Worm (Caenorhabditis elegans) whole organism, L4 larva: ENCODE results near the gene F21D5.6.
A peak's percentile ranks its signal among the peaks of the same experiment; 100 is the strongest.

ENCODE experiments used
- F37D6.2 ChIP-seq: sonication (generic microtip); optimal IDR thresholded peaks from 2 replicates; lab custom pipeline; 2016; ENCODE audit warnings: mild to moderate bottlenecking, missing genetic modification characterization, missing compliant biosample characterization
- F44E2.7 ChIP-seq: fragments of 200-800 bp; sonication (Bioruptor generic); IDR thresholded peaks from 2 replicates; pipeline ENCODE4 v2.1.2; 2022; ENCODE audit warnings: missing genetic modification characterization, missing compliant biosample characterization
- T20F7.1 ChIP-seq: fragments of 200-800 bp; sonication (Bioruptor generic); optimal IDR thresholded peaks from 2 replicates; lab custom pipeline; 2018; ENCODE audit warnings: mild to moderate bottlenecking, missing genetic modification characterization, missing compliant biosample characterization
- Y5F2A.4 ChIP-seq: fragments of 200-800 bp; sonication (Bioruptor generic); optimal IDR thresholded peaks from 2 replicates; lab custom pipeline; 2018; ENCODE audit warnings: mild to moderate bottlenecking, missing genetic modification characterization, missing compliant biosample characterization
- Y75B8A.6 ChIP-seq: fragments of 200-800 bp; sonication (Bioruptor generic); IDR thresholded peaks from 2 replicates; pipeline ENCODE4 v1.3.6; 2022; ENCODE audit warnings: missing genetic modification reagents, missing genetic modification characterization, missing compliant biosample characterization
- ZK546.5 ChIP-seq, 2 experiments: sonication (generic microtip); optimal IDR thresholded peaks; 2 replicates each; lab custom pipeline; 2017; ENCODE audit warnings: missing biosample characterization in 2 of 2, missing genetic modification characterization in 2 of 2
- ama-1 ChIP-seq: fragments of 150-350 bp; optimal IDR thresholded peaks from 2 replicates; lab custom pipeline; 2014; ENCODE audit warnings: inconsistent platforms, mixed read lengths
- ceh-32 ChIP-seq: sonication (generic microtip); optimal IDR thresholded peaks from 2 replicates; lab custom pipeline; 2016; ENCODE audit warnings: mild to moderate bottlenecking, missing genetic modification characterization, missing compliant biosample characterization; ENCODE audit not compliant: poor library complexity
- ceh-44 ChIP-seq: fragments of 200-800 bp; sonication (Bioruptor generic); IDR thresholded peaks from 2 replicates; pipeline ENCODE4 v1.3.6; 2022; ENCODE audit warnings: missing genetic modification reagents, missing genetic modification characterization, missing compliant biosample characterization
- ceh-62 ChIP-seq: sonication (generic microtip); optimal IDR thresholded peaks from 2 replicates; lab custom pipeline; 2017; ENCODE audit warnings: missing biosample characterization, missing genetic modification characterization
- ctbp-1 ChIP-seq: fragments of 200-800 bp; sonication (Bioruptor generic); IDR thresholded peaks from 2 replicates; pipeline ENCODE4 v1.3.6; 2022; ENCODE audit warnings: missing genetic modification reagents, missing genetic modification characterization, missing compliant biosample characterization
- daf-16 ChIP-seq, 3 experiments: sonication (generic microtip); optimal IDR thresholded peaks; 2 replicates each; lab custom pipeline; 2016 to 2017; ENCODE audit warnings: missing genetic modification characterization in 3 of 3, missing genetic modification reagents in 3 of 3, mild to moderate bottlenecking in 2 of 3, missing compliant biosample characterization in 2 of 3, missing biosample characterization in 1 of 3, moderate library complexity in 1 of 3
- daf-8 ChIP-seq: fragments of 200-800 bp; sonication (Bioruptor generic); IDR thresholded peaks from 2 replicates; pipeline ENCODE4 v1.3.6; 2022; ENCODE audit warnings: missing genetic modification characterization, missing compliant biosample characterization
- dmd-6 ChIP-seq: fragments of 200-800 bp; sonication (Bioruptor generic); IDR thresholded peaks from 2 replicates; pipeline ENCODE4 v1.3.6; 2022; ENCODE audit warnings: missing genetic modification reagents, missing genetic modification characterization, missing compliant biosample characterization
- dmd-8 ChIP-seq: fragments of 200-800 bp; sonication (Bioruptor generic); IDR thresholded peaks from 2 replicates; pipeline ENCODE4 v1.3.6; 2022; ENCODE audit warnings: missing genetic modification characterization, missing compliant biosample characterization
- dmd-9 ChIP-seq: fragments of 200-800 bp; sonication (Bioruptor generic); IDR thresholded peaks from 2 replicates; pipeline ENCODE4 v1.3.6; 2022; ENCODE audit warnings: missing genetic modification reagents, missing genetic modification characterization, missing compliant biosample characterization
- egl-27 ChIP-seq: sonication (generic microtip); optimal IDR thresholded peaks from 3 replicates; lab custom pipeline; 2017; ENCODE audit warnings: missing biosample characterization, missing genetic modification reagents, missing genetic modification characterization
- gei-8 ChIP-seq: fragments of 200-800 bp; sonication (Bioruptor generic); optimal IDR thresholded peaks from 2 replicates; lab custom pipeline; 2018; ENCODE audit warnings: mild to moderate bottlenecking, missing genetic modification characterization, missing compliant biosample characterization
- hlh-11 ChIP-seq: fragments of 200-800 bp; sonication (Bioruptor generic); optimal IDR thresholded peaks from 2 replicates; lab custom pipeline; 2018; ENCODE audit warnings: mild to moderate bottlenecking, missing genetic modification characterization, missing compliant biosample characterization
- hlh-30 ChIP-seq: sonication (generic microtip); optimal IDR thresholded peaks from 2 replicates; lab custom pipeline; 2017; ENCODE audit warnings: antibody characterized with exemption, mild to moderate bottlenecking, missing genetic modification characterization, missing compliant biosample characterization; ENCODE audit not compliant: insufficient read depth
- jun-1 ChIP-seq: fragments of 150-350 bp; optimal IDR thresholded peaks from 2 replicates; lab custom pipeline; 2014; ENCODE audit warnings: missing biosample characterization, missing genetic modification reagents, missing genetic modification characterization
- lin-1 ChIP-seq: fragments of 200-800 bp; sonication (Bioruptor generic); IDR thresholded peaks from 2 replicates; pipeline ENCODE4 v1.3.6; 2022; ENCODE audit warnings: missing genetic modification reagents, missing genetic modification characterization, missing compliant biosample characterization
- lin-13 ChIP-seq: fragments of 150-350 bp; optimal IDR thresholded peaks from 2 replicates; lab custom pipeline; 2014; ENCODE audit warnings: missing biosample characterization, missing genetic modification reagents, missing genetic modification characterization
- lin-15B ChIP-seq: fragments of 150-350 bp; sonication (generic microtip); optimal IDR thresholded peaks from 3 replicates; lab custom pipeline; 2014; ENCODE audit warnings: missing biosample characterization, missing genetic modification characterization
- lin-29 ChIP-seq: fragments of 200-800 bp; sonication (Bioruptor generic); IDR thresholded peaks from 2 replicates; pipeline ENCODE4 v1.3.6; 2022; ENCODE audit warnings: missing genetic modification reagents, missing genetic modification characterization, missing compliant biosample characterization
- lin-39 ChIP-seq: fragments of 150-350 bp; optimal IDR thresholded peaks from 2 replicates; lab custom pipeline; 2014; ENCODE audit warnings: missing biosample characterization, missing genetic modification reagents, missing genetic modification characterization
- mdl-1 ChIP-seq, 2 experiments: fragments of 150-350 bp in 1 of 2; sonication (generic microtip) in 1 of 2; optimal IDR thresholded peaks; 2 replicates each; lab custom pipeline; 2014 to 2017; ENCODE audit warnings: missing biosample characterization in 2 of 2, missing genetic modification characterization in 2 of 2
- mdt-29 ChIP-seq: fragments of 200-800 bp; sonication (Bioruptor generic); IDR thresholded peaks from 2 replicates; pipeline ENCODE4 v1.3.6; 2022; ENCODE audit warnings: missing genetic modification reagents, missing genetic modification characterization, missing compliant biosample characterization
- mep-1 ChIP-seq: fragments of 150-350 bp; sonication (generic microtip); optimal IDR thresholded peaks from 3 replicates; lab custom pipeline; 2014; ENCODE audit warnings: missing biosample characterization, missing genetic modification characterization
- mes-2 ChIP-seq: sonication (generic microtip); optimal IDR thresholded peaks from 2 replicates; lab custom pipeline; 2016; ENCODE audit warnings: missing genotype, mild to moderate bottlenecking, missing genetic modification characterization, missing compliant biosample characterization; ENCODE audit not compliant: poor library complexity, severe bottlenecking
- mxl-2 ChIP-seq: fragments of 200-800 bp; sonication (Bioruptor generic); conservative IDR thresholded peaks from 2 replicates; pipeline ENCODE4 v1.3.6; 2022; ENCODE audit warnings: missing genetic modification reagents, missing genetic modification characterization, missing compliant biosample characterization
- nhr-11 ChIP-seq: fragments of 150-350 bp; optimal IDR thresholded peaks from 2 replicates; lab custom pipeline; 2014; ENCODE audit warnings: missing biosample characterization, missing genetic modification characterization
- nhr-237 ChIP-seq: sonication (generic microtip); optimal IDR thresholded peaks from 2 replicates; lab custom pipeline; 2017; ENCODE audit warnings: missing biosample characterization, missing genetic modification characterization
- nhr-25 ChIP-seq: sonication (generic microtip); optimal IDR thresholded peaks from 2 replicates; lab custom pipeline; 2017; ENCODE audit warnings: missing genetic modification characterization, mild to moderate bottlenecking, missing compliant biosample characterization, antibody characterized with exemption, moderate library complexity, borderline replicate concordance; ENCODE audit not compliant: insufficient read depth
- nhr-28 ChIP-seq: fragments of 150-350 bp; optimal IDR thresholded peaks from 2 replicates; lab custom pipeline; 2014; ENCODE audit warnings: missing biosample characterization, missing genetic modification characterization
- nhr-48 ChIP-seq: sonication (generic microtip); optimal IDR thresholded peaks from 2 replicates; lab custom pipeline; 2016; ENCODE audit warnings: mild to moderate bottlenecking, missing genetic modification characterization, missing compliant biosample characterization
- sdz-12 ChIP-seq: fragments of 200-800 bp; sonication (Bioruptor generic); optimal IDR thresholded peaks from 2 replicates; lab custom pipeline; 2018; ENCODE audit warnings: mild to moderate bottlenecking, missing genetic modification characterization, missing compliant biosample characterization
- set-16 ChIP-seq: fragments of 200-800 bp; sonication (Bioruptor generic); IDR thresholded peaks from 2 replicates; pipeline ENCODE4 v1.3.6; 2022; ENCODE audit warnings: missing genetic modification reagents, missing genetic modification characterization, missing compliant biosample characterization
- spr-3 ChIP-seq: fragments of 200-800 bp; sonication (Bioruptor generic); optimal IDR thresholded peaks from 2 replicates; lab custom pipeline; 2018; ENCODE audit warnings: mild to moderate bottlenecking, missing genetic modification characterization, missing compliant biosample characterization
- tag-97 ChIP-seq: fragments of 200-800 bp; sonication (Bioruptor generic); IDR thresholded peaks from 2 replicates; pipeline ENCODE4 v1.3.6; 2022; ENCODE audit warnings: missing genetic modification characterization, missing compliant biosample characterization
- vab-7 ChIP-seq: fragments of 200-800 bp; sonication (Bioruptor generic); IDR thresholded peaks from 2 replicates; pipeline ENCODE4 v1.3.6; 2022; ENCODE audit warnings: missing genetic modification reagents, missing genetic modification characterization, missing compliant biosample characterization
- zag-1 ChIP-seq: fragments of 150-350 bp; optimal IDR thresholded peaks from 2 replicates; lab custom pipeline; 2014; ENCODE audit warnings: missing biosample characterization, missing genetic modification characterization
- zfp-2 ChIP-seq: sonication (generic microtip); optimal IDR thresholded peaks from 2 replicates; lab custom pipeline; 2016; ENCODE audit warnings: mild to moderate bottlenecking, missing genetic modification characterization, missing compliant biosample characterization
- ztf-11 ChIP-seq: fragments of 150-350 bp; optimal IDR thresholded peaks from 2 replicates; lab custom pipeline; 2014; ENCODE audit warnings: missing biosample characterization, missing genetic modification characterization

The F21D5.6 gene

DNA sequence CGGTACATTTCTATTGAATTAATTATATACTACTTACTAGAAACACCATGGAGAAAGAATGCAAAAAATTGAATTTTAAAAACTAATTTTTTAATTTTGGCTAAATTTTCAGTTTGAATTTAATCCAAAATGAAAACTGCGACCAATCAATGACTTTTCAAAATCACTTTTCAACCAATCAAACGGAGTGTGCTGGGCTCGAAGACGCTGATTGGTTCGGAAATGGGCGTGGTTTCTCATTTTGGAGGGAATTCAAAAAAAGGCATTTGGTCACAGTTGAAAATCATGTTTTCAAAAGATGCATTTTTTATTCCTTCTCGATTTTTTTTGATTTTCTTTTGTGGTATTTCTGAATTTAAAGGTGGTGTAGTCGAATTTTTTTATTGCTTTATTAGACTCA lies 7.8 kb upstream of the F21D5.6 start (continued):
- TF ChIP-seq jun-1 (tag; lab: Kevin White, UChicago) = no peak

DNA sequence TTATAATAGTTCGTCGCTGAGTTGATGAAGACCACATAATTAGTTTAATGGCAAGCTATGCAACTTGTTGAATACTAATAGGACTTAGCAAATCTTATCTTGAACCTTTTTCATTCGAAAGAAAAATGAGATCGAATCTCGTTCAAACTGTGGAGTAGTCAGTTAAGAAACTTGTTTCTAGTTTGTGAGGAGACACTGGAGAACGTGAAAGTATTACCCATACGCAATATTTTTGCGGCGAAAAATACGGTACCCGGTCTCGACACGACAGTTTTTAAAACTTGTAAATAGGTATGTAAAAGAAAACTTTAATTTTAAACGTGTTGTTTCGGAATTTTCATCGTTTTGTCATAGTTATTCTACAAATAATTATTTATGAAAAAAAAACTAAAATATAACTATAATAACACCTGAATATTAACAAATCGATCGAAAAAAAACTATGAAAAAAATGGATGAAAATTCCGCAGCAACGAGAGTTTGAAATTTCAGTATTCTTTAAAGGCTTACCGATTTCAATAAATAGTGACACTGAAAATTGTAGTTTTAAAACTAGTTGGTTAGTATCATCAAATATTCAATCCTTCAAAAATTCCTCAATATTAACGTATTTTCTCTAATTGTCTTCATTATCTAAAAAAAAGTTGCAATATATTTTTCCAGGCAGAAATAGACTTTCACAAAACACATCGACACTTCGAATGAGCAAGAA lies 4.6 kb upstream of the F21D5.6 start, which contains the start of the genes F20C5.7 and parg-1:
TSS of gene F20C5.7 (minus strand) at position 101 of the 712 bp plus-strand sequence.
TSS of gene parg-1 (plus strand) at position 662 of the 712 bp plus-strand sequence.
- TF ChIP-seq mep-1 (tag; lab: Kevin White, UChicago) (no peak), gei-8 (GFP tag; lab: Kevin White, UChicago) (no peak), nhr-11 (tag; lab: Kevin White, UChicago) (no peak), nhr-28 (tag; lab: Kevin White, UChicago) (no peak), egl-27 (tag; lab: Kevin White, UChicago) (no peak)

ce11 chrIV:8743654-8744332 lies 2.6 kb upstream of the F21D5.6 start, which contains the start of gene F21D5.7:
F21D5.7 (minus strand) TSS chrIV:8743704.
- TF ChIP-seq dmd-9 (GFP tag; lab: Robert Waterston, UW) = no peak
- TF ChIP-seq dmd-6 (GFP tag; lab: Robert Waterston, UW) = no peak; the same call in none of the 2 replicates
- TF ChIP-seq Y75B8A.6 (GFP tag; lab: Robert Waterston, UW) = no peak
- TF ChIP-seq daf-16 (GFP tag; optimal IDR thresholded peaks at IDR 0.05; lab: Kevin White, UChicago) = peak in 1 of 2 experiments; percentile 34
- peak; percentile 70 for TF ChIP-seq daf-16 (tag; optimal IDR thresholded peaks at IDR 0.05; lab: Kevin White, UChicago)
- TF ChIP-seq Y5F2A.4 (GFP tag; lab: Kevin White, UChicago) = no peak
- no peak for TF ChIP-seq nhr-25 (tag; lab: Kevin White, UChicago)
- no peak for TF ChIP-seq ama-1 (lab: Kevin White, UChicago)
- no peak for TF ChIP-seq lin-1
- peak; percentile 80 for TF ChIP-seq mep-1 (tag; lab: Kevin White, UChicago)
- TF ChIP-seq mdl-1 (tag; optimal IDR thresholded peaks at IDR 0.05; lab: Kevin White, UChicago) = peak in 1 of 2 experiments; percentile 51
- no peak for TF ChIP-seq lin-39 (tag; lab: Kevin White, UChicago)
- TF ChIP-seq vab-7 (GFP tag; lab: Robert Waterston, UW) = no peak
- no peak for TF ChIP-seq sdz-12 (GFP tag; lab: Kevin White, UChicago)
- peak; percentile 90 for TF ChIP-seq hlh-30 (tag; lab: Kevin White, UChicago)
- TF ChIP-seq hlh-11 (tag; lab: Kevin White, UChicago) = peak; percentile 84
- TF ChIP-seq zag-1 (tag; lab: Kevin White, UChicago) = no peak
- no peak for TF ChIP-seq mdt-29 (GFP tag; lab: Robert Waterston, UW)
- no peak for TF ChIP-seq ceh-62 (tag; lab: Kevin White, UChicago)
- no peak for TF ChIP-seq egl-27 (tag; lab: Kevin White, UChicago)
- TF ChIP-seq mes-2 (tag; lab: Kevin White, UChicago) = peak; percentile 76
- TF ChIP-seq spr-3 = no peak
- no peak for TF ChIP-seq ceh-44 (GFP tag; lab: Robert Waterston, UW)
- TF ChIP-seq set-16 = no peak
- TF ChIP-seq ceh-32 = no peak
- peak; percentile 13 for TF ChIP-seq nhr-48 (tag; lab: Kevin White, UChicago)
- peak; percentile 22 for TF ChIP-seq F37D6.2 (tag; lab: Kevin White, UChicago)
- no peak for TF ChIP-seq lin-15B
- no peak for TF ChIP-seq tag-97 (GFP tag; lab: Robert Waterston, UW)
- TF ChIP-seq ctbp-1 (GFP tag; lab: Robert Waterston, UW) = peak; percentile 24; the same call in 1 of the 2 replicates
- TF ChIP-seq ZK546.5 (tag; optimal IDR thresholded peaks at IDR 0.05; lab: Kevin White, UChicago) = no peak
- no peak for TF ChIP-seq F44E2.7 (GFP tag; lab: Robert Waterston, UW)
- TF ChIP-seq daf-8 (GFP tag; lab: Robert Waterston, UW) = no peak
- TF ChIP-seq T20F7.1 (GFP tag; lab: Kevin White, UChicago) = peak; percentile 86
- TF ChIP-seq ztf-11 (tag; lab: Kevin White, UChicago) = no peak
- TF ChIP-seq lin-13 (GFP tag; lab: Kevin White, UChicago) = peak; percentile 35
- no peak for TF ChIP-seq mxl-2 (GFP tag; lab: Robert Waterston, UW)
- TF ChIP-seq nhr-237 (tag; lab: Kevin White, UChicago) = no peak
- TF ChIP-seq lin-29 (GFP tag; lab: Robert Waterston, UW) = no peak
- no peak for TF ChIP-seq dmd-8 (GFP tag; lab: Robert Waterston, UW)
- no peak for TF ChIP-seq zfp-2 (tag; lab: Kevin White, UChicago)
